Worm (Caenorhabditis elegans) whole organism, young adult: ENCODE results near the gene C02H6.3.

Source experiments
- D2030.7 ChIP-seq: fragments of 200-800 bp; sonication (Bioruptor generic); IDR thresholded peaks from 2 replicates; pipeline ENCODE4 v1.3.6; 2022; ENCODE audit warnings: missing genetic modification reagents, missing genetic modification characterization, missing compliant biosample characterization
- F22D6.2 ChIP-seq: sonication (generic microtip); optimal IDR thresholded peaks from 2 replicates; lab custom pipeline; 2016; ENCODE audit warnings: mild to moderate bottlenecking, missing genetic modification characterization, missing compliant biosample characterization
- F37B4.10 ChIP-seq: fragments of 200-800 bp; sonication (Bioruptor generic); IDR thresholded peaks from 2 replicates; pipeline ENCODE4 v1.3.6; 2022; ENCODE audit warnings: missing genetic modification characterization, missing compliant biosample characterization
- F49E8.2 ChIP-seq: sonication (generic microtip); optimal IDR thresholded peaks from 3 replicates; lab custom pipeline; 2017; ENCODE audit warnings: missing genetic modification characterization, mild to moderate bottlenecking, missing compliant biosample characterization, antibody characterized with exemption, moderate library complexity; ENCODE audit not compliant: insufficient read depth
- F57A8.1 ChIP-seq: fragments of 200-800 bp; sonication (Bioruptor generic); optimal IDR thresholded peaks from 2 replicates; lab custom pipeline; 2018; ENCODE audit warnings: mild to moderate bottlenecking, missing genetic modification characterization, moderate library complexity, missing compliant biosample characterization
- K12H6.12 ChIP-seq: fragments of 200-800 bp; sonication (Bioruptor generic); optimal IDR thresholded peaks from 2 replicates; lab custom pipeline; 2018; ENCODE audit warnings: mild to moderate bottlenecking, missing genetic modification characterization, missing compliant biosample characterization
- Y53G8AR.9 ChIP-seq: fragments of 200-800 bp; sonication (Bioruptor generic); conservative IDR thresholded peaks from 2 replicates; pipeline ENCODE4 v1.3.6; 2022; ENCODE audit warnings: missing genetic modification reagents, missing genetic modification characterization, missing compliant biosample characterization
- Y56A3A.18 ChIP-seq: fragments of 200-800 bp; sonication (Bioruptor generic); IDR thresholded peaks from 2 replicates; pipeline ENCODE4 v1.3.6; 2022; ENCODE audit warnings: missing genetic modification reagents, missing genetic modification characterization, missing compliant biosample characterization
- ZK185.1 ChIP-seq: sonication (generic microtip); optimal IDR thresholded peaks from 2 replicates; lab custom pipeline; 2016; ENCODE audit warnings: mild to moderate bottlenecking, missing genetic modification characterization, missing compliant biosample characterization; ENCODE audit not compliant: poor library complexity, severe bottlenecking
- ama-1 ChIP-seq, 3 experiments: fragments of 150-350 bp in 1 of 3; sonication (generic microtip) in 2 of 3; optimal IDR thresholded peaks; 2 replicates each; lab custom pipeline; 2014 to 2018; ENCODE audit warnings: missing biosample characterization in 2 of 3, missing genetic modification characterization in 2 of 3, missing genetic modification reagents in 2 of 3
- bed-1 ChIP-seq: fragments of 200-800 bp; sonication (Bioruptor generic); IDR thresholded peaks from 2 replicates; pipeline ENCODE4 v1.3.6; 2022; ENCODE audit warnings: missing genetic modification reagents, missing genetic modification characterization, missing compliant biosample characterization
- cebp-1 ChIP-seq, 2 experiments: fragments of 200-800 bp in 1 of 2; sonication (Bioruptor generic) in 1 of 2; sonication (generic microtip) in 1 of 2; IDR thresholded peaks in 1 of 2; optimal IDR thresholded peaks in 1 of 2; 2 replicates each; pipeline versions ENCODE4 v1.3.6 to Lab custom; 2017 to 2022; ENCODE audit warnings: missing compliant biosample characterization in 2 of 2, missing genetic modification characterization in 2 of 2, mild to moderate bottlenecking in 1 of 2, missing genetic modification reagents in 1 of 2, moderate library complexity in 1 of 2
- ceh-79 ChIP-seq: sonication (generic microtip); optimal IDR thresholded peaks from 2 replicates; lab custom pipeline; 2017; ENCODE audit warnings: mild to moderate bottlenecking, missing genetic modification characterization, missing compliant biosample characterization
- ceh-91 ChIP-seq: fragments of 200-800 bp; sonication (Bioruptor generic); IDR thresholded peaks from 2 replicates; pipeline ENCODE4 v1.3.6; 2022; ENCODE audit warnings: missing genetic modification reagents, missing genetic modification characterization, missing compliant biosample characterization
- chd-7 ChIP-seq: sonication (generic microtip); optimal IDR thresholded peaks from 2 replicates; lab custom pipeline; 2016; ENCODE audit warnings: mild to moderate bottlenecking, missing genetic modification characterization, moderate library complexity, missing compliant biosample characterization
- dox-1 ChIP-seq: fragments of 200-800 bp; sonication (Bioruptor generic); IDR thresholded peaks from 2 replicates; pipeline ENCODE4 v1.3.6; 2022; ENCODE audit warnings: missing genetic modification reagents, missing genetic modification characterization, missing compliant biosample characterization
- efl-1 ChIP-seq: fragments of 150-350 bp; optimal IDR thresholded peaks from 2 replicates; lab custom pipeline; 2014; ENCODE audit warnings: missing biosample characterization, missing genetic modification reagents, missing genetic modification characterization
- egl-44 ChIP-seq: fragments of 200-800 bp; sonication (Bioruptor generic); IDR thresholded peaks from 2 replicates; pipeline ENCODE4 v1.3.6; 2022; ENCODE audit warnings: missing genetic modification reagents, missing genetic modification characterization, missing compliant biosample characterization
- gei-17 ChIP-seq: fragments of 200-800 bp; sonication (Bioruptor generic); optimal IDR thresholded peaks from 2 replicates; lab custom pipeline; 2018; ENCODE audit warnings: mild to moderate bottlenecking, missing genetic modification characterization, missing compliant biosample characterization
- hmg-1.2 ChIP-seq: fragments of 200-800 bp; sonication (Bioruptor generic); IDR thresholded peaks from 2 replicates; pipeline ENCODE4 v1.3.6; 2022; ENCODE audit warnings: missing genetic modification reagents, missing genetic modification characterization, missing compliant biosample characterization
- hrde-1 ChIP-seq: sonication (generic microtip); optimal IDR thresholded peaks from 2 replicates; lab custom pipeline; 2016; ENCODE audit warnings: missing genetic modification characterization, mild to moderate bottlenecking, missing compliant biosample characterization, moderate library complexity, missing genotype, missing genetic modification reagents, borderline replicate concordance
- hsf-1 ChIP-seq: fragments of 200-800 bp; sonication (Bioruptor generic); IDR thresholded peaks from 2 replicates; pipeline ENCODE4 v1.3.6; 2022; ENCODE audit warnings: missing genetic modification reagents, missing genetic modification characterization, missing compliant biosample characterization
- lin-40 ChIP-seq: sonication (generic microtip); optimal IDR thresholded peaks from 2 replicates; lab custom pipeline; 2016; ENCODE audit warnings: missing genetic modification characterization, mild to moderate bottlenecking, missing compliant biosample characterization, missing genotype, missing genetic modification reagents
- lir-1 ChIP-seq: fragments of 200-800 bp; sonication (Bioruptor generic); conservative IDR thresholded peaks from 2 replicates; pipeline ENCODE4 v1.3.6; 2022; ENCODE audit warnings: missing genetic modification reagents, missing genetic modification characterization, missing compliant biosample characterization
- lsy-27 ChIP-seq: sonication (generic microtip); optimal IDR thresholded peaks from 2 replicates; lab custom pipeline; 2017; ENCODE audit warnings: missing genetic modification characterization, mild to moderate bottlenecking, missing compliant biosample characterization, antibody characterized with exemption, missing genotype, borderline replicate concordance; ENCODE audit not compliant: insufficient read depth
- madf-6 ChIP-seq: fragments of 200-800 bp; sonication (Bioruptor generic); IDR thresholded peaks from 2 replicates; pipeline ENCODE4 v1.3.6; 2022; ENCODE audit warnings: missing genetic modification reagents, missing genetic modification characterization, missing compliant biosample characterization
- mel-28 ChIP-seq: sonication (generic microtip); optimal IDR thresholded peaks from 2 replicates; lab custom pipeline; 2016; ENCODE audit warnings: borderline replicate concordance, mild to moderate bottlenecking, missing genetic modification characterization, missing compliant biosample characterization
- nhr-120 ChIP-seq: fragments of 200-800 bp; sonication (Bioruptor generic); IDR thresholded peaks from 2 replicates; pipeline ENCODE4 v1.3.6; 2022; ENCODE audit warnings: missing genetic modification characterization, missing compliant biosample characterization
- nhr-179 ChIP-seq: sonication (generic microtip); optimal IDR thresholded peaks from 2 replicates; lab custom pipeline; 2016; ENCODE audit warnings: mild to moderate bottlenecking, missing genetic modification characterization, missing compliant biosample characterization
- pbrm-1 ChIP-seq: fragments of 200-800 bp; sonication (Bioruptor generic); IDR thresholded peaks from 2 replicates; pipeline ENCODE4 v1.3.6; 2022; ENCODE audit warnings: missing genetic modification reagents, missing genetic modification characterization, missing compliant biosample characterization
- rcor-1 ChIP-seq: fragments of 200-800 bp; sonication (Bioruptor generic); IDR thresholded peaks from 2 replicates; pipeline ENCODE4 v1.3.6; 2022; ENCODE audit warnings: missing genetic modification reagents, missing genetic modification characterization, missing compliant biosample characterization
- snpc-1.3 ChIP-seq: sonication (generic microtip); optimal IDR thresholded peaks from 2 replicates; lab custom pipeline; 2017; ENCODE audit warnings: missing genetic modification characterization, mild to moderate bottlenecking, missing compliant biosample characterization, antibody characterized with exemption, moderate library complexity, missing genotype, missing genetic modification reagents; ENCODE audit not compliant: insufficient read depth
- snpc-3.4 ChIP-seq: sonication (generic microtip); optimal IDR thresholded peaks from 2 replicates; lab custom pipeline; 2017; ENCODE audit warnings: missing genetic modification characterization, mild to moderate bottlenecking, missing compliant biosample characterization, antibody characterized with exemption, moderate library complexity, missing genotype, missing genetic modification reagents
- sptf-2 ChIP-seq: fragments of 200-800 bp; sonication (Bioruptor generic); optimal IDR thresholded peaks from 2 replicates; lab custom pipeline; 2018; ENCODE audit warnings: mild to moderate bottlenecking, missing genetic modification characterization, missing compliant biosample characterization
- tbx-9 ChIP-seq: sonication (generic microtip); optimal IDR thresholded peaks from 2 replicates; lab custom pipeline; 2016; ENCODE audit warnings: borderline replicate concordance, missing genetic modification characterization, inconsistent platforms, missing compliant biosample characterization
- tlf-1 ChIP-seq: fragments of 200-800 bp; sonication (Bioruptor generic); optimal IDR thresholded peaks from 2 replicates; lab custom pipeline; 2018; ENCODE audit warnings: mild to moderate bottlenecking, missing genetic modification characterization, missing compliant biosample characterization
- ztf-22 ChIP-seq: fragments of 200-800 bp; sonication (Bioruptor generic); optimal IDR thresholded peaks from 2 replicates; lab custom pipeline; 2018; ENCODE audit warnings: mild to moderate bottlenecking, missing genetic modification characterization, moderate library complexity, missing compliant biosample characterization
- ztf-25 ChIP-seq: fragments of 200-800 bp; sonication (Bioruptor generic); IDR thresholded peaks from 2 replicates; pipeline ENCODE4 v1.3.6; 2022; ENCODE audit warnings: missing genetic modification reagents, missing genetic modification characterization, missing compliant biosample characterization

The C02H6.3 gene

DNA sequence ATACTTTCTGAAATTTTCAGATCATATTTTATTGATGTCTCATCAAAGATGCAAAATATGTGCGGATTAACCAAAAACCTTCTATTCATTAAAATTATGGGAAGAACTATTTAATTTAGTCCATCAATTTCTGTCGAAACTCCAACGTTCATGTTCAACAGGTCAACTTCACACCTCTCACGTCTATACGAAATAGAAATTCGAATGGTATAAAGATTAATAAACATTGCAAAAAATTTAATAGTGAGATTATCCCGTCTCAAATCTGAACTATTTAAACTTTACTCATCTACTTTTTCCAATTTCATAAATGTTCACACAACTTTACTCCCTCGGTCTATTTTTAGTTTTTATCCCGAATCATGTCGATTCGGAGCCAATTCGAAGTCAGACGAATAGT lies 21.9 kb upstream of the C02H6.3 start, which contains the start of gene R13D7.2:
TSS of gene R13D7.2 (plus strand) at position 301 of the 400 bp plus-strand sequence.
- TF ChIP-seq lir-1 (GFP tag; lab: Robert Waterston, UW) (no peak), dox-1 (no peak), sptf-2 (GFP tag; lab: Kevin White, UChicago) (no peak)

ce11 chrV:7408520-7408919 lies 20.9 kb upstream of the C02H6.3 start, which contains the start of gene srt-6:
TSS of gene srt-6 (minus strand) at chrV:7408814.
- no peak for TF ChIP-seq cebp-1 (GFP tag; IDR thresholded peaks at IDR 0.05; lab: Robert Waterston, UW)
- no peak for TF ChIP-seq cebp-1 (tag; optimal IDR thresholded peaks at IDR 0.05; lab: Kevin White, UChicago)
- TF ChIP-seq ceh-79, result no peak
- TF ChIP-seq egl-44 (GFP tag; lab: Robert Waterston, UW), result no peak

ce11 chrV:7403501-7403900 lies 15.8 kb upstream of the C02H6.3 start:
- TF ChIP-seq F37B4.10, result no peak
- no peak for TF ChIP-seq bed-1 (GFP tag; lab: Robert Waterston, UW)
- TF ChIP-seq ZK185.1, result no peak
- no peak for TF ChIP-seq mel-28 (tag; lab: Kevin White, UChicago)
- no peak for TF ChIP-seq chd-7 (tag; lab: Kevin White, UChicago)
- no peak for TF ChIP-seq nhr-120 (GFP tag; lab: Robert Waterston, UW)
- TF ChIP-seq ztf-25, result no peak
- no peak for TF ChIP-seq ama-1 (optimal IDR thresholded peaks at IDR 0.05; lab: Kevin White, UChicago)
- TF ChIP-seq ama-1 (GFP tag; optimal IDR thresholded peaks at IDR 0.05; lab: Kevin White, UChicago), result no peak
- TF ChIP-seq D2030.7 (GFP tag; lab: Robert Waterston, UW), result no peak
- TF ChIP-seq madf-6 (GFP tag; lab: Robert Waterston, UW), result no peak
- TF ChIP-seq F22D6.2, result no peak
- TF ChIP-seq rcor-1 (GFP tag; lab: Robert Waterston, UW), result no peak
- TF ChIP-seq F49E8.2 (tag; lab: Kevin White, UChicago), result no peak
- no peak for TF ChIP-seq Y53G8AR.9
- TF ChIP-seq gei-17 (GFP tag; lab: Kevin White, UChicago), result no peak
- TF ChIP-seq K12H6.12 (tag; lab: Kevin White, UChicago), result no peak
- TF ChIP-seq tbx-9 (tag; lab: Kevin White, UChicago), result no peak
- no peak for TF ChIP-seq F57A8.1 (GFP tag; lab: Kevin White, UChicago)
- TF ChIP-seq hsf-1 (GFP tag; lab: Robert Waterston, UW), result no peak
- no peak for TF ChIP-seq Y56A3A.18 (GFP tag; lab: Robert Waterston, UW)

DNA sequence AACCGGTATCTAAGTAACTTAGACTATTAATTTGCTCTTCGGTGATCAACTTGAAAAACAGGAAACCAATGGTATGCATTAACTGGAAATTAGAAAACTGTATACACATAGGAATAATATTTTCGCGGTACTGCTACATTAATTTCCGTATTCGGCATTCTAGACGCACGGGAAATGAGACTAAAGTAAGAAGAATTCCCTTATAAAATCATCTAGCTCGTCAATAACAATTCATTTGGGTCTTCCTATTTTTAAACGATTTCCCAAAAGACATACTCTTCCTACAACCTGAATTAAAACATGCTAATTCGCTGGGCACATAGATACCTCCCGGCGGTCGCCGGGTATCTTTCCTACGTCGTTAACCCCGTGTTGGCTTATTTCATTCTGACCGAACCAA lies 14.7 kb upstream of the C02H6.3 start, which contains the start of gene srj-13:
TSS of gene srj-13 (plus strand) at position 301 of the 400 bp plus-strand sequence.
- TF ChIP-seq F49E8.2 (tag; lab: Kevin White, UChicago), result no peak
- no peak for TF ChIP-seq mel-28 (tag; lab: Kevin White, UChicago)
- no peak for TF ChIP-seq snpc-1.3 (tag; lab: Kevin White, UChicago)
- TF ChIP-seq efl-1, result no peak
- TF ChIP-seq lsy-27 (tag; lab: Kevin White, UChicago), result no peak
- no peak for TF ChIP-seq Y56A3A.18 (GFP tag; lab: Robert Waterston, UW)

DNA sequence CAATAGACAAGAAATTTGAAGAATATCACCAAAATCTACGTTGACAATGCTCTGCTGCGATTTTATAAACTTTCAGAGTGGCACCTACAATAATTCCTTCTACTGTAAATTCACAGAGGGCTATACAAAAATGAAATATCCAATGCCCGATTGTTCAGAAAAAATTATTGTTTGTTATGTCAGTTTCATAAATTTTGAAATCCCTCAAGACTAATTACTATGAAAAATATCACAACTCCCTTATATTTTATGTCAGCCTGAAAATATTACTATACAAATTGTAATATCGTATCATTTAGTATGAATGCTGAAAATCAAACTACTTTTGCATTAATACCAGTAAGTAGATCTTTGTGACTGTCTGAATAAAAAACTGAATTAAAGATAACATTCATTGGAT lies 12.9 kb upstream of the C02H6.3 start, which contains the start of gene srx-60:
TSS of gene srx-60 (plus strand) at position 301 of the 400 bp plus-strand sequence.
- TF ChIP-seq bed-1 (GFP tag; lab: Robert Waterston, UW) (no peak), tlf-1 (GFP tag; lab: Kevin White, UChicago) (no peak), Y56A3A.18 (GFP tag; lab: Robert Waterston, UW) (no peak), hmg-1.2 (GFP tag; lab: Robert Waterston, UW) (no peak), nhr-179 (tag; lab: Kevin White, UChicago) (no peak), chd-7 (tag; lab: Kevin White, UChicago) (no peak), lir-1 (GFP tag; lab: Robert Waterston, UW) (no peak), tbx-9 (tag; lab: Kevin White, UChicago) (no peak), lin-40 (tag; lab: Kevin White, UChicago) (no peak), ceh-91 (GFP tag; lab: Robert Waterston, UW) (no peak), rcor-1 (GFP tag; lab: Robert Waterston, UW) (no peak), K12H6.12 (tag; lab: Kevin White, UChicago) (no peak), ceh-79 (no peak), ztf-22 (GFP tag; lab: Kevin White, UChicago) (no peak), snpc-3.4 (tag; lab: Kevin White, UChicago) (no peak), pbrm-1 (GFP tag; lab: Robert Waterston, UW) (no peak), hrde-1 (tag; lab: Kevin White, UChicago) (no peak)
